Worm (Caenorhabditis elegans) whole organism, L1 larva: Measurements from ENCODE around the gene ckb-2.

Source experiments
- ceh-82 ChIP-seq, 3 experiments: fragments of 150-350 bp in 1 of 3; sonication (generic microtip) in 2 of 3; optimal IDR thresholded peaks; 2 replicates each; lab custom pipeline; 2014 to 2017; ENCODE audit warnings: missing biosample characterization in 3 of 3, missing genetic modification characterization in 3 of 3
- ceh-90 ChIP-seq: sonication (generic microtip); optimal IDR thresholded peaks from 2 replicates; lab custom pipeline; 2016; ENCODE audit warnings: missing genetic modification characterization, missing compliant biosample characterization
- jun-1 ChIP-seq: fragments of 150-350 bp; optimal IDR thresholded peaks from 2 replicates; lab custom pipeline; 2014; ENCODE audit warnings: missing biosample characterization, missing genetic modification reagents, missing genetic modification characterization
- lin-39 ChIP-seq: fragments of 150-350 bp; optimal IDR thresholded peaks from 2 replicates; lab custom pipeline; 2014; ENCODE audit warnings: missing biosample characterization, missing genetic modification reagents, missing genetic modification characterization
- nhr-19 ChIP-seq: fragments of 200-800 bp; sonication (Bioruptor generic); conservative IDR thresholded peaks from 2 replicates; pipeline ENCODE4 v1.3.6; 2022; ENCODE audit warnings: missing genetic modification characterization, missing compliant biosample characterization
- snpc-4 ChIP-seq: fragments of 150-350 bp; optimal IDR thresholded peaks from 2 replicates; lab custom pipeline; 2014; ENCODE audit warnings: missing biosample characterization, missing genetic modification characterization
- unc-62 ChIP-seq: fragments of 150-350 bp; optimal IDR thresholded peaks from 2 replicates; lab custom pipeline; 2014; ENCODE audit warnings: missing biosample characterization, missing genetic modification reagents, missing genetic modification characterization
- xbp-1 ChIP-seq: sonication (generic microtip); optimal IDR thresholded peaks from 2 replicates; lab custom pipeline; 2016; ENCODE audit warnings: missing genetic modification characterization, missing compliant biosample characterization

DNA sequence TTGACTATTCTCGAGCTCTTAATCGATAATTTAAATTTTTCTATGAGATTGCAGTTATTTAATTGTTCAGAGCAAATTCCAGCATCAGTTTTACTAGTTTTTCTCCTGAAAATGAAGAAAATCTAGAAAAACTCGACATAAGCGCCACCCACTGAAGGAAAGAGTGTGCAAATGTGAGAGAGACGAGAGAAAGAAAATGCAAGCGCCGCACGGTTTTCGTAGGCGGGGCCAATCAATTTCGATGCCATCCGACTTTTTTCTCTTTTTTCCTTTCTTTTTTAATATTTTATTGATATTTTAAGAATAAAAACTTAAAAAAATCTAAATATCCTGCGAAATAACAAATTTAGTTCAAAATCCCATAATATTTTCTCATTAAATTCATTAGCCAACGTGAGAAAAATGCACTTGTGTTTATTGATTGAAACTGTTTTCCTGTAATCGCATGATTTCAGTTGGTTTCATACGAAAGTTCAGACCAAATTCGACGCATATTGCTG, 35.2 kb upstream of the ckb-2 start, which contains the start of gene cdk-12:
- TF ChIP-seq ceh-82 (tag; optimal IDR thresholded peaks at IDR 0.05; lab: Kevin White, UChicago) (peak in 1 of 3 experiments; percentile 56), nhr-19 (peak; percentile 29), ceh-90 (no peak), snpc-4 (tag; lab: Kevin White, UChicago) (peak; percentile 20), unc-62 (no peak), xbp-1 (tag; lab: Kevin White, UChicago) (peak; percentile 53), jun-1 (tag; lab: Kevin White, UChicago) (no peak), lin-39 (no peak)
